Fruit fly (Drosophila melanogaster): Measurements from ENCODE around the gene PpD3.

The PpD3 gene

DNA sequence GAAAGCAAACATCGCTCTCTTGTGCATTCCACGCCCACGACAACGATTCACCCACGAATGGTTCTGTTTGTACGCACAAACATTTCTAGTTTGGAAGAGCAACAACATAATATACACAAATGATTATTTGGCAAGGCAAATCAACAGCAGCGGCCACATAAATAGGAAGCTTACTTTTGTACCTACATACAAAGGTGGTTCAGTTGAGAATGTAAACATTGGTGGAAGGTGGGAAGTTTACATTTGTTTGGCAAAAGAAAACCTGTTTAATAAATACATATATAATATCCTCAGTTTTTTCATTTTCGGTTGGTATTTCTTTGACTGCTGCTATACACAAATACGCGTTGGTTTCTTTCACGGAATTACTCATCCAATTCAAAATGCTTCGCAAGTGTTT, 45.1 kb upstream of the PpD3 start (continued):
- TF ChIP-seq Xbp1 (GFP tag; optimal IDR thresholded peaks at IDR 0.05), result peak; percentile 89
- peak; percentile 83 for TF ChIP-seq trem (tag; optimal IDR thresholded peaks at IDR 0.05)
- TF ChIP-seq Sox100B (GFP tag; optimal IDR thresholded peaks at IDR 0.05), result peak; percentile 86
- TF ChIP-seq tx (GFP tag; optimal IDR thresholded peaks at IDR 0.05), result peak; percentile 70
- TF ChIP-seq Abd-B (GFP tag; optimal IDR thresholded peaks at IDR 0.05), result peak; percentile 78
- peak; percentile 83 for TF ChIP-seq Chrac-16 (GFP tag; optimal IDR thresholded peaks at IDR 0.05)
- TF ChIP-seq Eip74EF (GFP tag; optimal IDR thresholded peaks at IDR 0.05), result peak in 1 of 2 experiments; percentile 94
- TF ChIP-seq az2 (GFP tag; optimal IDR thresholded peaks at IDR 0.05), result peak; percentile 89
- peak; percentile 23 for TF ChIP-seq Hmx (GFP tag; optimal IDR thresholded peaks at IDR 0.05)
- peak; percentile 95 for TF ChIP-seq CG17359 (tag; optimal IDR thresholded peaks at IDR 0.05)
- TF ChIP-seq hbn (GFP tag; IDR thresholded peaks at IDR 0.05; ENCODE audit: partially characterized antibody), result no peak
- peak; percentile 87 for TF ChIP-seq run (tag; optimal IDR thresholded peaks at IDR 0.05)
- TF ChIP-seq CG6683 (GFP tag; optimal IDR thresholded peaks at IDR 0.05), result peak; percentile 74
- TF ChIP-seq CG7987 (GFP tag; optimal IDR thresholded peaks at IDR 0.05), result peak; percentile 86
- peak; percentile 76 to 80 for TF ChIP-seq chif (GFP tag; optimal IDR thresholded peaks at IDR 0.05)
- TF ChIP-seq Ssrp (tag; optimal IDR thresholded peaks at IDR 0.05), result peak; percentile 86
- TF ChIP-seq CG3163 (GFP tag; optimal IDR thresholded peaks at IDR 0.05), result peak; percentile 31
- peak; percentile 91 for TF ChIP-seq CG2120 (GFP tag; optimal IDR thresholded peaks at IDR 0.05)
- TF ChIP-seq Max (GFP tag; optimal IDR thresholded peaks at IDR 0.05), result peak; percentile 83
- TF ChIP-seq Med (GFP tag), result peak; percentile 98
- no peak for TF ChIP-seq CG14014 (GFP tag; IDR thresholded peaks at IDR 0.05)
- TF ChIP-seq CG12236 (GFP tag; optimal IDR thresholded peaks at IDR 0.05), result peak; percentile 74
- TF ChIP-seq prd (optimal IDR thresholded peaks at IDR 0.05), result no peak
- TF ChIP-seq prd (GFP tag; IDR thresholded peaks at IDR 0.05), result no peak
- peak; percentile 61 for TF ChIP-seq Spps (tag; optimal IDR thresholded peaks at IDR 0.05)
- peak; percentile 93 for TF ChIP-seq CG2678 (tag; optimal IDR thresholded peaks at IDR 0.05)
- peak; percentile 93 for TF ChIP-seq CG12071 (GFP tag; optimal IDR thresholded peaks at IDR 0.05)
- peak; percentile 89 for TF ChIP-seq Dek (tag; optimal IDR thresholded peaks at IDR 0.05)
- peak; percentile 82 for TF ChIP-seq CG7556 (GFP tag; optimal IDR thresholded peaks at IDR 0.05)
- no peak for TF ChIP-seq CG4360 (GFP tag; IDR thresholded peaks at IDR 0.05)
- no peak for TF ChIP-seq amos (GFP tag; IDR thresholded peaks at IDR 0.05; ENCODE audit: partially characterized antibody)
- peak; percentile 75 for TF ChIP-seq YL-1 (GFP tag; optimal IDR thresholded peaks at IDR 0.05)
- TF ChIP-seq Optix (GFP tag; IDR thresholded peaks at IDR 0.05), result no peak
- peak; percentile 86 for TF ChIP-seq mam (GFP tag; optimal IDR thresholded peaks at IDR 0.05)
- peak; percentile 74 for TF ChIP-seq psq (GFP tag; optimal IDR thresholded peaks at IDR 0.05)
- no peak for TF ChIP-seq sim (GFP tag; IDR thresholded peaks at IDR 0.05)
- TF ChIP-seq zf30C (GFP tag; optimal IDR thresholded peaks at IDR 0.05), result no peak
- peak; percentile 81 for TF ChIP-seq Vsx1 (GFP tag; optimal IDR thresholded peaks at IDR 0.05)
- peak; percentile 85 for TF ChIP-seq Mad (GFP tag; optimal IDR thresholded peaks at IDR 0.05)
- no peak for TF ChIP-seq zfh1 (GFP tag; IDR thresholded peaks at IDR 0.05)
- TF ChIP-seq jigr1 (GFP tag; IDR thresholded peaks at IDR 0.05), result no peak
- TF ChIP-seq CG5180 (GFP tag; optimal IDR thresholded peaks at IDR 0.05), result peak; percentile 69
- TF ChIP-seq CG6765 (GFP tag; optimal IDR thresholded peaks at IDR 0.05), result peak; percentile 85
- peak; percentile 81 for TF ChIP-seq cwo (GFP tag; optimal IDR thresholded peaks at IDR 0.05)
- TF ChIP-seq CG1602 (GFP tag; optimal IDR thresholded peaks at IDR 0.05), result peak; percentile 78
- peak; percentile 84 for TF ChIP-seq CG10979 (tag; optimal IDR thresholded peaks at IDR 0.05)
- no peak for TF ChIP-seq CG7745 (tag; optimal IDR thresholded peaks at IDR 0.05)
- peak; percentile 61 for TF ChIP-seq CG7786 (GFP tag; optimal IDR thresholded peaks at IDR 0.05)
- TF ChIP-seq cg (GFP tag; optimal IDR thresholded peaks at IDR 0.05), result peak; percentile 7
- TF ChIP-seq CG32767 (GFP tag; IDR thresholded peaks at IDR 0.05), result no peak
- TF ChIP-seq HmgZ (tag; optimal IDR thresholded peaks at IDR 0.05), result peak; percentile 86

Data from whole organism, embryonic.